Fruit fly (Drosophila melanogaster): Measurements from ENCODE around the gene Mst85C.
A peak's percentile ranks its signal among the peaks of the same experiment; 100 is the strongest.

The Mst85C gene

DNA sequence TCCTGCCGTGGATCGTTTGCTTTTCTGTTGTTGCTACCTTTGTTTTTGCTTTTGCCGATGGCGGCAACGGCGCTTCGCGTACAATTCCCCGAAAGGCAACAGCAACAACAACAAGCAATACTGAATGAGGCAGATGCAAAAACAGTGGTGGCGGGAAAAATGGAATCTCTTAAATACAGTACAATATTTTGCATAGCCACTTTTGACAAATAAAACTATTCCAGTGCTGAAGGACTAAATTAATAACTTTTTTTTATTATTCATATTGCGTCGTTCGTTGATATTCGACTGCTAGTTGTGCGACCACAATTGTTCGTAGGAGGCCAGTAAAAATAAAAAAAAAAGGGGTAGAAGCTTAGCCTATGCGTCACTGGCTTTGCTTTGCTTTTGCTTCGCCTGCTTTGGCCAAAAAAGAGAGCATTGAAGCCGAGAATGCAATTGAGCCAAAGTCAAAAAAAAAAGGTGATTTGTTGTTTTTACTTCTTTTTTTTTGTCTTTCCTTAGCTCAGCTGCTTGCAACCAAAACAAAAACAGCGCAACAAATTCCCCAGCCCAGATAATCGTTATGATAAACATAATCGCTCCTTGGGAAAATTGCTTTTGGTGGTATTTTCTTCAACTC lies 16.5 kb upstream of the Mst85C start (continued):
- TF ChIP-seq Sp1 (GFP tag; optimal IDR thresholded peaks at IDR 0.05) (peak; percentile 93), dsf (GFP tag; optimal IDR thresholded peaks at IDR 0.05; ENCODE audit: borderline replicate concordance) (peak; percentile 83), Hr83 (GFP tag; optimal IDR thresholded peaks at IDR 0.05; ENCODE audit: poor library complexity, severe bottlenecking) (peak; percentile 49), Jra (GFP tag; optimal IDR thresholded peaks at IDR 0.05) (peak; percentile 95)

- TF ChIP-seq ey (GFP tag; optimal IDR thresholded peaks at IDR 0.05) (peak; percentile 74), CrebA (GFP tag; optimal IDR thresholded peaks at IDR 0.05; ENCODE audit: borderline replicate concordance) (no peak), HLH106 (tag; optimal IDR thresholded peaks at IDR 0.05) (peak; percentile 89), brk (GFP tag; optimal IDR thresholded peaks at IDR 0.05) (peak; percentile 73), fru (GFP tag; optimal IDR thresholded peaks at IDR 0.05) (peak; percentile 86), Hnf4 (GFP tag; optimal IDR thresholded peaks at IDR 0.05) (peak; percentile 35), sv (GFP tag; optimal IDR thresholded peaks at IDR 0.05) (peak; percentile 79), br (GFP tag; optimal IDR thresholded peaks at IDR 0.05) (peak; percentile 75), woc (GFP tag; optimal IDR thresholded peaks at IDR 0.05) (peak; percentile 93), Sp1 (GFP tag; optimal IDR thresholded peaks at IDR 0.05) (peak; percentile 92), Dfd (GFP tag; optimal IDR thresholded peaks at IDR 0.05) (no peak), CG9705 (GFP tag; optimal IDR thresholded peaks at IDR 0.05) (peak; percentile 71), Dif (GFP tag; optimal IDR thresholded peaks at IDR 0.05; ENCODE audit: partially characterized antibody) (peak; percentile 84), psq (GFP tag; optimal IDR thresholded peaks at IDR 0.05) (peak; percentile 90), jim (GFP tag; optimal IDR thresholded peaks at IDR 0.05) (no peak), OdsH (GFP tag; optimal IDR thresholded peaks at IDR 0.05) (peak; percentile 82), foxo (GFP tag; optimal IDR thresholded peaks at IDR 0.05) (peak in 1 of 2 experiments; percentile 84), Rel (GFP tag; optimal IDR thresholded peaks at IDR 0.05) (peak; percentile 41), Rel (tag; optimal IDR thresholded peaks at IDR 0.05) (peak; percentile 55), Hr83 (GFP tag; optimal IDR thresholded peaks at IDR 0.05; ENCODE audit: poor library complexity, severe bottlenecking) (peak; percentile 8), lola (GFP tag; optimal IDR thresholded peaks at IDR 0.05) (no peak), tai (GFP tag; optimal IDR thresholded peaks at IDR 0.05) (peak; percentile 47), Vsx2 (GFP tag; optimal IDR thresholded peaks at IDR 0.05; ENCODE audit: partially characterized antibody) (peak; percentile 54), h (GFP tag; optimal IDR thresholded peaks at IDR 0.05) (peak; percentile 83), CG32264 (GFP tag; optimal IDR thresholded peaks at IDR 0.05) (no peak), rgr (GFP tag; optimal IDR thresholded peaks at IDR 0.05) (peak; percentile 77), sage (GFP tag; optimal IDR thresholded peaks at IDR 0.05) (peak; percentile 29), GATAd (GFP tag; optimal IDR thresholded peaks at IDR 0.05) (no peak), Jra (GFP tag; optimal IDR thresholded peaks at IDR 0.05) (peak; percentile 75), Abd-B (GFP tag; optimal IDR thresholded peaks at IDR 0.05) (no peak), Hr78 (GFP tag; optimal IDR thresholded peaks at IDR 0.05) (no peak), pan (optimal IDR thresholded peaks at IDR 0.05) (no peak), Mio (GFP tag; optimal IDR thresholded peaks at IDR 0.05) (no peak), dl (GFP tag; optimal IDR thresholded peaks at IDR 0.05; ENCODE audit: insufficient read depth in 1 of 2, partially characterized antibody in 2 of 2) (peak; percentile 60 to 72), dmrt93B (GFP tag; optimal IDR thresholded peaks at IDR 0.05) (peak; percentile 70), N (GFP tag; optimal IDR thresholded peaks at IDR 0.05) (no peak), Myc (optimal IDR thresholded peaks at IDR 0.05) (peak; percentile 94), dsf (GFP tag; optimal IDR thresholded peaks at IDR 0.05; ENCODE audit: borderline replicate concordance) (peak; percentile 10), usp (GFP tag; optimal IDR thresholded peaks at IDR 0.05) (no peak)
Measured at dm6 chr3R:9033619-9034401, 14.6 kb upstream of the Mst85C start.

All from whole organism, wandering third instar larva.